Fruit fly (Drosophila melanogaster) whole organism, embryonic: ENCODE measurements around the gene CG33640.
A peak's percentile ranks its signal among the peaks of the same experiment; 100 is the strongest.

Experiments
- Antp ChIP-seq: fragments of 200-800 bp; sonication (Bioruptor generic); optimal IDR thresholded peaks from 3 replicates; lab custom pipeline; 2016; ENCODE audit warnings: missing biosample characterization, missing genetic modification characterization
- CG11247 ChIP-seq: fragments of 200-800 bp; sonication (Bioruptor generic); IDR thresholded peaks from 2 replicates; pipeline ENCODE4 v1.3.6; 2022; ENCODE audit warnings: missing biosample characterization, missing genetic modification characterization
- CG11696 ChIP-seq: fragments of 200-800 bp; sonication (Bioruptor generic); IDR thresholded peaks from 2 replicates; pipeline ENCODE4 v1.3.6; 2022; ENCODE audit warnings: missing biosample characterization, missing genetic modification characterization
- CG12744 ChIP-seq: fragments of 200-800 bp; sonication (Bioruptor generic); optimal IDR thresholded peaks from 2 replicates; lab custom pipeline; 2016; ENCODE audit warnings: missing biosample characterization, missing genetic modification characterization
- CG14965 ChIP-seq: fragments of 200-800 bp; sonication (Bioruptor generic); optimal IDR thresholded peaks from 2 replicates; lab custom pipeline; 2016; ENCODE audit warnings: missing biosample characterization, missing genetic modification characterization, borderline replicate concordance
- CG15269 ChIP-seq: fragments of 200-800 bp; sonication (Bioruptor generic); optimal IDR thresholded peaks from 2 replicates; lab custom pipeline; 2018; ENCODE audit warnings: missing biosample characterization, mild to moderate bottlenecking, missing genetic modification characterization, moderate library complexity
- CG15514 ChIP-seq: fragments of 200-800 bp; sonication (Bioruptor generic); optimal IDR thresholded peaks from 3 replicates; lab custom pipeline; 2017; ENCODE audit warnings: missing biosample characterization, missing genetic modification characterization, mild to moderate bottlenecking, moderate library complexity, missing genetic modification reagents
- CG17328 ChIP-seq: fragments of 200-800 bp; sonication (Bioruptor generic); IDR thresholded peaks from 2 replicates; pipeline ENCODE4 v1.3.6; 2022; ENCODE audit warnings: missing biosample characterization, missing genetic modification characterization
- CG17568 ChIP-seq: fragments of 200-800 bp; sonication (Bioruptor generic); optimal IDR thresholded peaks from 2 replicates; lab custom pipeline; 2018; ENCODE audit warnings: missing biosample characterization, mild to moderate bottlenecking, missing genetic modification characterization, moderate library complexity
- CG1792 ChIP-seq: fragments of 200-800 bp; sonication (Bioruptor generic); optimal IDR thresholded peaks from 2 replicates; lab custom pipeline; 2016; ENCODE audit warnings: missing biosample characterization, missing genetic modification characterization
- CG18011 ChIP-seq: fragments of 200-800 bp; sonication (Bioruptor generic); optimal IDR thresholded peaks from 2 replicates; lab custom pipeline; 2017; ENCODE audit warnings: missing biosample characterization, missing genetic modification characterization, mild to moderate bottlenecking, moderate library complexity, missing genotype
- CG2712 ChIP-seq: fragments of 200-800 bp; optimal IDR thresholded peaks from 3 replicates; lab custom pipeline; 2019; ENCODE audit warnings: missing biosample characterization, mild to moderate bottlenecking, missing genetic modification characterization, moderate library complexity
- CG31441 ChIP-seq: fragments of 200-800 bp; sonication (Bioruptor generic); IDR thresholded peaks from 2 replicates; pipeline ENCODE4 v1.3.6; 2022; ENCODE audit warnings: missing biosample characterization, missing genetic modification characterization
- CG3163 ChIP-seq: fragments of 200-800 bp; sonication (Bioruptor generic); optimal IDR thresholded peaks from 3 replicates; lab custom pipeline; 2016; ENCODE audit warnings: missing biosample characterization, missing genetic modification characterization
- CG34422 ChIP-seq: fragments of 200-800 bp; sonication (Bioruptor generic); IDR thresholded peaks from 3 replicates; pipeline ENCODE4 v1.3.6; 2022; ENCODE audit warnings: missing biosample characterization, missing genetic modification characterization
- CG42726 ChIP-seq: fragments of 200-800 bp; sonication (Bioruptor generic); IDR thresholded peaks from 2 replicates; pipeline ENCODE4 v1.3.6; 2022; ENCODE audit warnings: missing biosample characterization, missing genetic modification characterization; ENCODE audit not compliant: partially characterized antibody
- CG7987 ChIP-seq: fragments of 200-800 bp; sonication (Bioruptor generic); optimal IDR thresholded peaks from 2 replicates; lab custom pipeline; 2018; ENCODE audit warnings: missing biosample characterization, mild to moderate bottlenecking, missing genetic modification characterization, moderate library complexity
- CG8944 ChIP-seq: fragments of 200-800 bp; sonication (Bioruptor generic); optimal IDR thresholded peaks from 3 replicates; lab custom pipeline; 2016; ENCODE audit warnings: missing biosample characterization, missing genetic modification characterization
- Chrac-16 ChIP-seq: fragments of 200-800 bp; sonication (Bioruptor generic); optimal IDR thresholded peaks from 3 replicates; lab custom pipeline; 2016; ENCODE audit warnings: missing biosample characterization, missing genetic modification characterization
- CkIIα-i1 ChIP-seq: fragments of 200-800 bp; sonication (Bioruptor generic); IDR thresholded peaks from 2 replicates; pipeline ENCODE4 v1.3.6; 2022; ENCODE audit warnings: missing biosample characterization, missing genetic modification characterization
- CrebB ChIP-seq: fragments of 200-800 bp; sonication (Bioruptor generic); optimal IDR thresholded peaks from 3 replicates; lab custom pipeline; 2018; ENCODE audit warnings: missing biosample characterization, mild to moderate bottlenecking, missing genetic modification characterization
- D ChIP-seq, 2 experiments: fragments of 200-800 bp in 1 of 2; fragments of >200 bp in 1 of 2; sonication (Bioruptor generic) in 1 of 2; optimal IDR thresholded peaks; 2 replicates in 1 of 2; 3 replicates in 1 of 2; lab custom pipeline; 2017; ENCODE audit warnings: mild to moderate bottlenecking in 1 of 2, missing biosample characterization in 1 of 2, missing genetic modification characterization in 1 of 2, missing genetic modification reagents in 1 of 2
- Dfd ChIP-seq, 2 experiments: fragments of >200 bp; optimal IDR thresholded peaks; 2 replicates each; lab custom pipeline; 2017; ENCODE audit warnings: missing biosample characterization in 2 of 2, missing genetic modification characterization in 2 of 2
- Dll ChIP-seq: fragments of 200-800 bp; sonication (Bioruptor generic); IDR thresholded peaks from 4 replicates; pipeline ENCODE4 v1.3.6; 2022; ENCODE audit warnings: missing biosample characterization, missing genetic modification characterization; ENCODE audit not compliant: partially characterized antibody
- Drgx ChIP-seq: fragments of 200-800 bp; sonication (Bioruptor generic); IDR thresholded peaks from 2 replicates; pipeline ENCODE4 v1.3.6; 2022; ENCODE audit warnings: missing biosample characterization, missing genetic modification characterization
- Fer1 ChIP-seq: fragments of 200-800 bp; sonication (Bioruptor generic); optimal IDR thresholded peaks from 2 replicates; lab custom pipeline; 2017; ENCODE audit warnings: missing biosample characterization, mild to moderate bottlenecking, missing genetic modification characterization
- Hr51 ChIP-seq, 2 experiments: fragments of 200-800 bp; sonication (Bioruptor generic); optimal IDR thresholded peaks; 2 replicates in 1 of 2; 3 replicates in 1 of 2; lab custom pipeline; 2016 to 2018; ENCODE audit warnings: missing biosample characterization in 2 of 2, missing genetic modification characterization in 2 of 2, mild to moderate bottlenecking in 1 of 2, moderate library complexity in 1 of 2
- Lim3 ChIP-seq: fragments of 200-800 bp; sonication (Bioruptor generic); IDR thresholded peaks from 2 replicates; pipeline ENCODE4 v1.3.6; 2022; ENCODE audit warnings: missing biosample characterization, missing genetic modification characterization
- MBD-R2 ChIP-seq: fragments of 200-800 bp; sonication (Bioruptor generic); IDR thresholded peaks from 2 replicates; pipeline ENCODE4 v1.3.6; 2022; ENCODE audit warnings: missing biosample characterization, missing genetic modification characterization
- NfI ChIP-seq: fragments of 200-800 bp; sonication (Bioruptor generic); optimal IDR thresholded peaks from 3 replicates; lab custom pipeline; 2018; ENCODE audit warnings: missing biosample characterization, mild to moderate bottlenecking, missing genetic modification characterization, moderate library complexity
- Sin3A ChIP-seq: fragments of >200 bp; optimal IDR thresholded peaks from 2 replicates; lab custom pipeline; 2018
- Xrp1 ChIP-seq: fragments of 200-800 bp; sonication (Bioruptor generic); IDR thresholded peaks from 2 replicates; pipeline ENCODE4 v1.3.6; 2022; ENCODE audit warnings: missing biosample characterization, missing genetic modification characterization
- cad ChIP-seq: fragments of >200 bp; optimal IDR thresholded peaks from 2 replicates; lab custom pipeline; 2017; ENCODE audit warnings: missing biosample characterization, missing genetic modification characterization
- chm ChIP-seq: fragments of 200-800 bp; sonication (Bioruptor generic); IDR thresholded peaks from 2 replicates; pipeline ENCODE4 v1.3.6; 2022; ENCODE audit warnings: missing biosample characterization, missing genetic modification characterization
- dpn ChIP-seq, 2 experiments: fragments of 200-800 bp; sonication (Bioruptor generic); optimal IDR thresholded peaks; 3 replicates each; lab custom pipeline; 2016; ENCODE audit warnings: missing biosample characterization in 2 of 2, missing genetic modification characterization in 2 of 2
- esg ChIP-seq: fragments of 200-800 bp; sonication (Bioruptor generic); conservative IDR thresholded peaks from 2 replicates; pipeline ENCODE4 v1.3.6; 2022; ENCODE audit warnings: missing biosample characterization, missing genetic modification characterization
- gce ChIP-seq: fragments of 200-800 bp; sonication (Bioruptor generic); IDR thresholded peaks from 3 replicates; pipeline ENCODE4 v1.3.6; 2022; ENCODE audit warnings: missing biosample characterization, missing genetic modification characterization
- grau ChIP-seq: fragments of 200-800 bp; optimal IDR thresholded peaks from 3 replicates; lab custom pipeline; 2019; ENCODE audit warnings: missing biosample characterization, mild to moderate bottlenecking, missing genetic modification characterization, moderate library complexity
- ham ChIP-seq: fragments of 200-800 bp; sonication (Bioruptor generic); IDR thresholded peaks from 2 replicates; pipeline ENCODE4 v1.3.6; 2022; ENCODE audit warnings: missing biosample characterization, missing genetic modification characterization
- hbn ChIP-seq: fragments of 200-800 bp; sonication (Bioruptor generic); IDR thresholded peaks from 2 replicates; pipeline ENCODE4 v1.3.6; 2022; ENCODE audit warnings: missing biosample characterization, missing genetic modification characterization; ENCODE audit not compliant: partially characterized antibody
- insv ChIP-seq, 2 experiments: fragments of 200-800 bp; sonication (Bioruptor generic); optimal IDR thresholded peaks; 3 replicates each; lab custom pipeline; 2016 to 2018; ENCODE audit warnings: missing biosample characterization in 2 of 2, missing genetic modification characterization in 2 of 2
- lilli ChIP-seq: fragments of 200-800 bp; sonication (Bioruptor generic); optimal IDR thresholded peaks from 3 replicates; lab custom pipeline; 2016; ENCODE audit warnings: missing biosample characterization, missing genetic modification characterization
- pnt ChIP-seq: fragments of 200-800 bp; sonication (Bioruptor generic); optimal IDR thresholded peaks from 3 replicates; lab custom pipeline; 2016; ENCODE audit warnings: missing biosample characterization, missing genetic modification characterization
- pzg ChIP-seq: fragments of 200-800 bp; sonication (Bioruptor generic); optimal IDR thresholded peaks from 3 replicates; lab custom pipeline; 2018; ENCODE audit warnings: missing biosample characterization, mild to moderate bottlenecking, missing genetic modification characterization, moderate library complexity
- run ChIP-seq: fragments of 200-800 bp; sonication (Bioruptor generic); optimal IDR thresholded peaks from 3 replicates; lab custom pipeline; 2018; ENCODE audit warnings: missing biosample characterization, mild to moderate bottlenecking, missing genetic modification characterization
- slbo ChIP-seq: fragments of 200-800 bp; sonication (Bioruptor generic); IDR thresholded peaks from 2 replicates; pipeline ENCODE4 v1.3.6; 2022; ENCODE audit warnings: missing biosample characterization, missing genetic modification characterization
- sr ChIP-seq: fragments of 200-800 bp; sonication (Bioruptor generic); IDR thresholded peaks from 3 replicates; pipeline ENCODE4 v1.3.6; 2022; ENCODE audit warnings: missing biosample characterization, missing genetic modification characterization
- ssp ChIP-seq: fragments of 200-800 bp; sonication (Bioruptor generic); IDR thresholded peaks from 2 replicates; pipeline ENCODE4 v1.3.6; 2022; ENCODE audit warnings: missing biosample characterization, missing genetic modification characterization
- tio ChIP-seq: fragments of 200-800 bp; sonication (Bioruptor generic); optimal IDR thresholded peaks from 2 replicates; lab custom pipeline; 2017; ENCODE audit warnings: missing biosample characterization, missing genetic modification characterization, inconsistent platforms
- unc-4 ChIP-seq: fragments of 200-800 bp; sonication (Bioruptor generic); IDR thresholded peaks from 2 replicates; pipeline ENCODE4 v1.3.6; 2022; ENCODE audit warnings: missing biosample characterization, missing genetic modification characterization; ENCODE audit not compliant: partially characterized antibody
- wek ChIP-seq: fragments of 200-800 bp; sonication (Bioruptor generic); optimal IDR thresholded peaks from 3 replicates; lab custom pipeline; 2018; ENCODE audit warnings: missing biosample characterization, mild to moderate bottlenecking, missing genetic modification characterization, moderate library complexity

Gene CG33640

DNA sequence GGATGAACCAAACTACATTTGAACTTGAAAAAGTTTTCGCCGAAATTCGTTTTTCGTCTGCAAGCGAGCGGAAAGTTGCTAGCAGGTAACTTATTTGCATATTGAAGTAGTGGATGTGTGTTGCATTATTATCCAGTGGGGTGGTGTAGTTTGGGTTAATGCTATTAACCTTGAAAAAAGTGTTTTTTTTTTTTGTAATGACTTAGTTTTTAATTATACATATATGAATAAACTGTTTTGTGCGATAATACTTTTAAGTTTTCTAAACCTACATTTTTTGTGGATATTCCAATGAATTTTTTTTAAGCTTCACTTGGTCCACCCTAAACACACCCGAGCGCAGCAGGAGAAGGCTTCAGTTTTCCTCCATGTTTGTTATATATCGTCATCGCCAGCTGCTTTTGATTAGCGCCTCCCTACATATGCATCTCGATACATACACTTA is 43.4 kb downstream of the CG33640 start (continued):
- TF ChIP-seq Dll (GFP tag; lab: Robert Waterston, UW), result no peak
- peak; percentile 86 for TF ChIP-seq Drgx (GFP tag; lab: Robert Waterston, UW)
- no peak for TF ChIP-seq CG34422 (GFP tag; lab: Robert Waterston, UW)
- TF ChIP-seq insv (GFP tag; optimal IDR thresholded peaks at IDR 0.05; lab: Kevin White, UChicago), result no peak
- peak in 1 of 2 experiments; percentile 61 for TF ChIP-seq Hr51 (GFP tag; optimal IDR thresholded peaks at IDR 0.05; lab: Kevin White, UChicago)
- no peak for TF ChIP-seq CG7987
- no peak for TF ChIP-seq pzg (GFP tag; lab: Kevin White, UChicago)
- no peak for TF ChIP-seq CG8944 (GFP tag; lab: Kevin White, UChicago)
- no peak for TF ChIP-seq CG11247 (GFP tag; lab: Robert Waterston, UW)
- peak in 1 of 2 experiments; percentile 38 for TF ChIP-seq dpn (GFP tag; optimal IDR thresholded peaks at IDR 0.05; lab: Kevin White, UChicago)
- TF ChIP-seq CG31441 (GFP tag; lab: Robert Waterston, UW), result peak; percentile 68
- TF ChIP-seq Chrac-16 (GFP tag; lab: Kevin White, UChicago), result no peak
- peak; percentile 45 for TF ChIP-seq CG2712 (tag; lab: Kevin White, UChicago)
- TF ChIP-seq MBD-R2, result no peak
- no peak for TF ChIP-seq D (optimal IDR thresholded peaks at IDR 0.05; lab: Kevin White, UChicago)
- TF ChIP-seq D (GFP tag; optimal IDR thresholded peaks at IDR 0.05; lab: Kevin White, UChicago), result peak; percentile 46
- no peak for TF ChIP-seq Antp (GFP tag; lab: Kevin White, UChicago)
- peak; percentile 37 for TF ChIP-seq CG15269 (tag; lab: Kevin White, UChicago)
- TF ChIP-seq tio (GFP tag; lab: Kevin White, UChicago), result peak; percentile 37
- TF ChIP-seq chm (GFP tag; lab: Robert Waterston, UW), result no peak
- no peak for TF ChIP-seq Sin3A
- no peak for TF ChIP-seq sr (GFP tag; lab: Robert Waterston, UW)
- no peak for TF ChIP-seq CG3163 (GFP tag; lab: Kevin White, UChicago)
- TF ChIP-seq gce (GFP tag; lab: Robert Waterston, UW), result no peak
- no peak for TF ChIP-seq CkIIα-i1 (GFP tag; lab: Robert Waterston, UW)
- TF ChIP-seq CrebB (tag; lab: Kevin White, UChicago), result no peak
- no peak for TF ChIP-seq CG12744 (GFP tag; lab: Kevin White, UChicago)
- no peak for TF ChIP-seq CG17568 (GFP tag; lab: Kevin White, UChicago)
- TF ChIP-seq CG14965, result no peak
- TF ChIP-seq NfI (GFP tag; lab: Kevin White, UChicago), result peak; percentile 33
- no peak for TF ChIP-seq wek
- TF ChIP-seq esg (GFP tag; lab: Robert Waterston, UW), result no peak
- TF ChIP-seq ssp (GFP tag; lab: Robert Waterston, UW), result no peak
- TF ChIP-seq run (tag; lab: Kevin White, UChicago), result no peak
- no peak for TF ChIP-seq CG15514 (GFP tag; lab: Kevin White, UChicago)
- TF ChIP-seq CG18011 (GFP tag; lab: Kevin White, UChicago), result no peak
- TF ChIP-seq hbn (GFP tag; lab: Robert Waterston, UW), result no peak
- no peak for TF ChIP-seq Dfd (GFP tag; optimal IDR thresholded peaks at IDR 0.05; lab: Kevin White, UChicago)
- 0 out of 2 replicates have a peak, but pooled peaks have one; percentile 18 for TF ChIP-seq CG11696
- no peak for TF ChIP-seq CG42726 (GFP tag; lab: Robert Waterston, UW)
- TF ChIP-seq Fer1 (GFP tag; lab: Kevin White, UChicago), result peak; percentile 9
- TF ChIP-seq unc-4, result no peak
- no peak for TF ChIP-seq Lim3
- TF ChIP-seq slbo, result no peak
- no peak for TF ChIP-seq pnt (GFP tag; lab: Kevin White, UChicago)
- no peak for TF ChIP-seq cad (GFP tag; lab: Kevin White, UChicago)
- TF ChIP-seq grau (tag; lab: Kevin White, UChicago), result peak; percentile 8
- TF ChIP-seq CG1792 (GFP tag; lab: Kevin White, UChicago), result no peak
- TF ChIP-seq ham (GFP tag; lab: Robert Waterston, UW), result no peak
- TF ChIP-seq Xrp1 (GFP tag; lab: Robert Waterston, UW), result peak; percentile 40; the same call in 1 of the 2 replicates
- no peak for TF ChIP-seq lilli
- TF ChIP-seq CG17328 (GFP tag; lab: Robert Waterston, UW), result no peak
